Worm (Caenorhabditis elegans) whole organism, midembryonic: ENCODE data around the gene C17H11.4.

Experiments
- T22C8.4 ChIP-seq: fragments of 200-800 bp; sonication (Bioruptor generic); IDR thresholded peaks from 2 replicates; pipeline ENCODE4 v1.3.6; 2022; ENCODE audit warnings: missing genetic modification characterization, missing compliant biosample characterization
- cog-1 ChIP-seq: sonication (generic microtip); optimal IDR thresholded peaks from 2 replicates; lab custom pipeline; 2016; ENCODE audit warnings: missing genetic modification characterization, missing compliant biosample characterization
- flt-1 ChIP-seq: fragments of 200-800 bp; sonication (Bioruptor generic); IDR thresholded peaks from 2 replicates; pipeline ENCODE4 v1.3.6; 2022; ENCODE audit warnings: missing genetic modification characterization, missing compliant biosample characterization
- klf-2 ChIP-seq: fragments of 200-800 bp; sonication (Bioruptor generic); conservative IDR thresholded peaks from 2 replicates; pipeline ENCODE4 v1.3.6; 2022; ENCODE audit warnings: missing genetic modification reagents, missing genetic modification characterization, missing compliant biosample characterization
- med-1 ChIP-seq: sonication (generic microtip); optimal IDR thresholded peaks from 2 replicates; lab custom pipeline; 2017; ENCODE audit warnings: missing genetic modification characterization, mild to moderate bottlenecking, missing compliant biosample characterization, antibody characterized with exemption, missing genetic modification reagents; ENCODE audit not compliant: insufficient read depth
- ref-1 ChIP-seq: fragments of 200-800 bp; sonication (Bioruptor generic); conservative IDR thresholded peaks from 2 replicates; pipeline ENCODE4 v1.3.6; 2022; ENCODE audit warnings: missing genetic modification reagents, missing genetic modification characterization, missing compliant biosample characterization
- tab-1 ChIP-seq: fragments of 200-800 bp; sonication (Bioruptor generic); IDR thresholded peaks from 2 replicates; pipeline ENCODE4 v1.3.6; 2022; ENCODE audit warnings: missing genetic modification characterization, missing compliant biosample characterization
- ztf-23 ChIP-seq: fragments of 200-800 bp; sonication (Bioruptor generic); IDR thresholded peaks from 2 replicates; pipeline ENCODE4 v1.3.6; 2022; ENCODE audit warnings: missing genetic modification reagents, missing genetic modification characterization, missing compliant biosample characterization
- ztf-29 ChIP-seq: fragments of 200-800 bp; sonication (Bioruptor generic); IDR thresholded peaks from 2 replicates; pipeline ENCODE4 v1.3.6; 2022; ENCODE audit warnings: missing genetic modification reagents, missing genetic modification characterization, missing compliant biosample characterization

C17H11.4 gene

ce11 chrX:8205919-8206318 is 24.5 kb upstream of the C17H11.4 start:
- no peak for TF ChIP-seq ref-1 (GFP tag; lab: Robert Waterston, UW)
- TF ChIP-seq T22C8.4 (GFP tag; lab: Robert Waterston, UW), result no peak
- no peak for TF ChIP-seq tab-1 (GFP tag; lab: Robert Waterston, UW)
- no peak for TF ChIP-seq ztf-23 (GFP tag; lab: Robert Waterston, UW)
- TF ChIP-seq cog-1 (tag; lab: Kevin White, UChicago), result no peak
- TF ChIP-seq ztf-29, result no peak
- no peak for TF ChIP-seq klf-2 (GFP tag; lab: Robert Waterston, UW)
- TF ChIP-seq flt-1, result no peak
- TF ChIP-seq med-1 (GFP tag; lab: Kevin White, UChicago), result no peak

ce11 chrX:8204475-8204874 is 23.0 kb upstream of the C17H11.4 start:
- TF ChIP-seq cog-1 (tag; lab: Kevin White, UChicago) (no peak), flt-1 (no peak), klf-2 (GFP tag; lab: Robert Waterston, UW) (no peak), ztf-23 (GFP tag; lab: Robert Waterston, UW) (no peak), ztf-29 (no peak), T22C8.4 (GFP tag; lab: Robert Waterston, UW) (no peak), tab-1 (GFP tag; lab: Robert Waterston, UW) (no peak), ref-1 (GFP tag; lab: Robert Waterston, UW) (no peak), med-1 (GFP tag; lab: Kevin White, UChicago) (no peak)

ce11 chrX:8203684-8204083 is 22.2 kb upstream of the C17H11.4 start, which contains the start of gene C17H11.6:
Gene C17H11.6 (minus strand): TSS chrX:8203784.
- no peak for TF ChIP-seq tab-1 (GFP tag; lab: Robert Waterston, UW)
- no peak for TF ChIP-seq klf-2 (GFP tag; lab: Robert Waterston, UW)
- TF ChIP-seq T22C8.4 (GFP tag; lab: Robert Waterston, UW), result no peak
- no peak for TF ChIP-seq ref-1 (GFP tag; lab: Robert Waterston, UW)
- TF ChIP-seq flt-1, result no peak
- no peak for TF ChIP-seq cog-1 (tag; lab: Kevin White, UChicago)
- no peak for TF ChIP-seq med-1 (GFP tag; lab: Kevin White, UChicago)
- TF ChIP-seq ztf-29, result no peak
- TF ChIP-seq ztf-23 (GFP tag; lab: Robert Waterston, UW), result no peak

- 0 out of 2 replicates have a peak, but pooled peaks have one; percentile 57 for TF ChIP-seq flt-1
- no peak for TF ChIP-seq ztf-23 (GFP tag; lab: Robert Waterston, UW)
Measured at ce11 chrX:8201210-8201609, 19.8 kb upstream of the C17H11.4 start.

ce11 chrX:8200206-8200605 is 18.8 kb upstream of the C17H11.4 start:
- no peak for TF ChIP-seq ztf-29
- no peak for TF ChIP-seq tab-1 (GFP tag; lab: Robert Waterston, UW)
- TF ChIP-seq klf-2 (GFP tag; lab: Robert Waterston, UW), result no peak
- no peak for TF ChIP-seq T22C8.4 (GFP tag; lab: Robert Waterston, UW)
- no peak for TF ChIP-seq cog-1 (tag; lab: Kevin White, UChicago)
- TF ChIP-seq ref-1 (GFP tag; lab: Robert Waterston, UW), result no peak
- no peak for TF ChIP-seq flt-1
- no peak for TF ChIP-seq ztf-23 (GFP tag; lab: Robert Waterston, UW)
- TF ChIP-seq med-1 (GFP tag; lab: Kevin White, UChicago), result no peak

- TF ChIP-seq ztf-23 (GFP tag; lab: Robert Waterston, UW) (no peak), flt-1 (no peak), cog-1 (tag; lab: Kevin White, UChicago) (no peak), T22C8.4 (GFP tag; lab: Robert Waterston, UW) (no peak), klf-2 (GFP tag; lab: Robert Waterston, UW) (no peak), med-1 (GFP tag; lab: Kevin White, UChicago) (no peak), ztf-29 (no peak), tab-1 (GFP tag; lab: Robert Waterston, UW) (no peak), ref-1 (GFP tag; lab: Robert Waterston, UW) (no peak)
Measured at ce11 chrX:8193213-8193612, 11.8 kb upstream of the C17H11.4 start.

- TF ChIP-seq cog-1 (tag; lab: Kevin White, UChicago), result no peak
- TF ChIP-seq ztf-29, result no peak
- TF ChIP-seq ref-1 (GFP tag; lab: Robert Waterston, UW), result no peak
- TF ChIP-seq ztf-23 (GFP tag; lab: Robert Waterston, UW), result no peak
- no peak for TF ChIP-seq med-1 (GFP tag; lab: Kevin White, UChicago)
- TF ChIP-seq flt-1, result no peak
- TF ChIP-seq klf-2 (GFP tag; lab: Robert Waterston, UW), result no peak
- no peak for TF ChIP-seq T22C8.4 (GFP tag; lab: Robert Waterston, UW)
- no peak for TF ChIP-seq tab-1 (GFP tag; lab: Robert Waterston, UW)
Measured at ce11 chrX:8185037-8185436, 3.6 kb upstream of the C17H11.4 start, which contains the start of gene C17H11.5. Gene C17H11.5 (minus strand): TSS chrX:8185137.

ce11 chrX:8173610-8174009 is 7.8 kb downstream of the C17H11.4 start, which contains the start of gene C17H11.1:
Gene C17H11.1 (plus strand): TSS chrX:8173910.
- TF ChIP-seq T22C8.4 (GFP tag; lab: Robert Waterston, UW) (no peak), flt-1 (no peak), ztf-23 (GFP tag; lab: Robert Waterston, UW) (no peak), cog-1 (tag; lab: Kevin White, UChicago) (no peak), ztf-29 (no peak), klf-2 (GFP tag; lab: Robert Waterston, UW) (no peak), med-1 (GFP tag; lab: Kevin White, UChicago) (no peak), ref-1 (GFP tag; lab: Robert Waterston, UW) (no peak), tab-1 (GFP tag; lab: Robert Waterston, UW) (no peak)

ce11 chrX:8169534-8169933 is 11.9 kb downstream of the C17H11.4 start, which contains the start of gene C17H11.2:
Gene C17H11.2 (plus strand): TSS chrX:8169930.
- TF ChIP-seq klf-2 (GFP tag; lab: Robert Waterston, UW) (no peak), med-1 (GFP tag; lab: Kevin White, UChicago) (no peak), flt-1 (no peak), T22C8.4 (GFP tag; lab: Robert Waterston, UW) (no peak), tab-1 (GFP tag; lab: Robert Waterston, UW) (no peak), ref-1 (GFP tag; lab: Robert Waterston, UW) (no peak), ztf-29 (no peak), ztf-23 (GFP tag; lab: Robert Waterston, UW) (no peak), cog-1 (tag; lab: Kevin White, UChicago) (no peak)
